Worm (Caenorhabditis elegans): ENCODE data around the gene T05C12.1.

DNA sequence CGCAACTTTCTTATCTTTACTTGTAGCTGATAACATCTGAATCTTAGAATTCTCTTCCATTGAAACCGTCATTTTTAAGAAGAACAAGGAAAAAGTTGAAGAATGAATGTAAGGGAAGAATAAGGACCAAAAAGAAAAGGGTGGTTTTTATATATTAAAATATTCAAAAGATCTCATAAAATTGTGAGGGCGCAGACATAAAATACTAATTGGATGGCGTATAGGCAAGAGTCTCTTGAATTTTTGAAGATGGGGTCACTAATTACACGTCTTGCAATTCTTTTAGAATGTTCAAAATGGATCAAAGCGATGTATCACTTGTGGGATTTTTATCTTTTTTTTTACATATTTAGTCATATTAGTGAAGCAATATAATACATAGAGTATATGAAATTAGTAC is 39.2 kb downstream of the T05C12.1 start, which contains the start of gene twk-3:
- no peak for TF ChIP-seq him-1 (tag; optimal IDR thresholded peaks at IDR 0.05)
- TF ChIP-seq W03F9.2 (tag; optimal IDR thresholded peaks at IDR 0.05): no peak
